Worm (Caenorhabditis elegans) whole organism, L2 larva: Measurements from ENCODE around the gene melo-3.

Source experiments
- C34F6.9 ChIP-seq: fragments of 150-350 bp; optimal IDR thresholded peaks from 2 replicates; lab custom pipeline; 2014; ENCODE audit warnings: missing biosample characterization, missing genetic modification characterization
- F13H6.1 ChIP-seq: sonication (generic microtip); optimal IDR thresholded peaks from 2 replicates; lab custom pipeline; 2016; ENCODE audit warnings: missing genetic modification characterization, missing compliant biosample characterization
- Y55F3AM.14 ChIP-seq: fragments of 200-800 bp; sonication (Bioruptor generic); optimal IDR thresholded peaks from 2 replicates; lab custom pipeline; 2018; ENCODE audit warnings: mild to moderate bottlenecking, missing genetic modification characterization, missing compliant biosample characterization
- ZK546.5 ChIP-seq: sonication (generic microtip); optimal IDR thresholded peaks from 2 replicates; lab custom pipeline; 2017; ENCODE audit warnings: missing biosample characterization, missing genetic modification characterization
- alr-1 ChIP-seq: fragments of 150-350 bp; optimal IDR thresholded peaks from 2 replicates; lab custom pipeline; 2014; ENCODE audit warnings: missing biosample characterization, missing genetic modification characterization
- aly-2 ChIP-seq: fragments of 150-350 bp; optimal IDR thresholded peaks from 2 replicates; lab custom pipeline; 2014; ENCODE audit warnings: missing biosample characterization, missing genetic modification characterization
- ama-1 ChIP-seq: fragments of 150-350 bp; optimal IDR thresholded peaks from 2 replicates; lab custom pipeline; 2018; ENCODE audit warnings: inconsistent platforms
- ceh-16 ChIP-seq: fragments of 150-350 bp; optimal IDR thresholded peaks from 2 replicates; lab custom pipeline; 2014; ENCODE audit warnings: missing biosample characterization, missing genetic modification characterization
- ceh-82 ChIP-seq: fragments of 150-350 bp; optimal IDR thresholded peaks from 2 replicates; lab custom pipeline; 2014; ENCODE audit warnings: missing biosample characterization, missing genetic modification characterization
- crh-2 ChIP-seq: sonication (generic microtip); optimal IDR thresholded peaks from 2 replicates; lab custom pipeline; 2017; ENCODE audit warnings: missing biosample characterization, missing genetic modification characterization
- dmd-4 ChIP-seq: sonication (generic microtip); optimal IDR thresholded peaks from 2 replicates; lab custom pipeline; 2017; ENCODE audit warnings: missing biosample characterization, missing genetic modification characterization
- egl-27 ChIP-seq: sonication (generic microtip); optimal IDR thresholded peaks from 3 replicates; lab custom pipeline; 2017; ENCODE audit warnings: missing biosample characterization, missing genetic modification reagents, missing genetic modification characterization
- elt-1 ChIP-seq: fragments of 150-350 bp; optimal IDR thresholded peaks from 2 replicates; lab custom pipeline; 2014; ENCODE audit warnings: missing biosample characterization, missing genetic modification characterization
- elt-3 ChIP-seq: sonication (generic microtip); optimal IDR thresholded peaks from 2 replicates; lab custom pipeline; 2017; ENCODE audit warnings: missing biosample characterization, missing genetic modification characterization
- gmeb-1 ChIP-seq: fragments of 150-350 bp; optimal IDR thresholded peaks from 2 replicates; lab custom pipeline; 2014; ENCODE audit warnings: missing biosample characterization, missing genetic modification characterization
- lsy-2 ChIP-seq, 2 experiments: fragments of 150-350 bp in 1 of 2; sonication (generic microtip) in 1 of 2; optimal IDR thresholded peaks; 2 replicates each; lab custom pipeline; 2014 to 2017; ENCODE audit warnings: missing biosample characterization in 2 of 2, missing genetic modification characterization in 2 of 2
- mab-5 ChIP-seq: fragments of 150-350 bp; optimal IDR thresholded peaks from 2 replicates; lab custom pipeline; 2014; ENCODE audit warnings: missing biosample characterization, missing genetic modification characterization
- mbf-1 ChIP-seq: sonication (generic microtip); optimal IDR thresholded peaks from 2 replicates; lab custom pipeline; 2017; ENCODE audit warnings: missing biosample characterization, missing genetic modification characterization
- mdl-1 ChIP-seq, 2 experiments: fragments of 150-350 bp in 1 of 2; sonication (generic microtip) in 1 of 2; optimal IDR thresholded peaks; 2 replicates each; lab custom pipeline; 2017; ENCODE audit warnings: missing biosample characterization in 2 of 2, missing genetic modification characterization in 2 of 2
- nhr-10 ChIP-seq: sonication (generic microtip); optimal IDR thresholded peaks from 2 replicates; lab custom pipeline; 2017; ENCODE audit warnings: missing biosample characterization, missing genetic modification characterization
- nhr-12 ChIP-seq: fragments of 150-350 bp; optimal IDR thresholded peaks from 2 replicates; lab custom pipeline; 2014; ENCODE audit warnings: missing biosample characterization, missing genetic modification characterization
- nhr-129 ChIP-seq: fragments of 150-350 bp; optimal IDR thresholded peaks from 2 replicates; lab custom pipeline; 2014; ENCODE audit warnings: missing biosample characterization, missing genetic modification characterization
- nhr-21 ChIP-seq: fragments of 150-350 bp; optimal IDR thresholded peaks from 2 replicates; lab custom pipeline; 2014; ENCODE audit warnings: missing biosample characterization, missing genetic modification characterization
- nhr-23 ChIP-seq: fragments of 150-350 bp; optimal IDR thresholded peaks from 2 replicates; lab custom pipeline; 2014; ENCODE audit warnings: missing biosample characterization, missing genetic modification reagents, missing genetic modification characterization
- nhr-237 ChIP-seq: fragments of 150-350 bp; optimal IDR thresholded peaks from 2 replicates; lab custom pipeline; 2014; ENCODE audit warnings: missing biosample characterization, missing genetic modification characterization
- nhr-25 ChIP-seq: fragments of 150-350 bp; sonication (generic microtip); optimal IDR thresholded peaks from 3 replicates; lab custom pipeline; 2014; ENCODE audit warnings: missing biosample characterization, missing genetic modification characterization
- nhr-6 ChIP-seq: fragments of 150-350 bp; optimal IDR thresholded peaks from 2 replicates; lab custom pipeline; 2014; ENCODE audit warnings: missing biosample characterization, missing genetic modification characterization
- nhr-77 ChIP-seq: fragments of 150-350 bp; optimal IDR thresholded peaks from 2 replicates; lab custom pipeline; 2014; ENCODE audit warnings: missing biosample characterization, missing genetic modification characterization
- peb-1 ChIP-seq: fragments of 150-350 bp; optimal IDR thresholded peaks from 2 replicates; lab custom pipeline; 2014; ENCODE audit warnings: missing biosample characterization, missing genetic modification characterization
- skn-1 ChIP-seq: sonication (generic microtip); optimal IDR thresholded peaks from 2 replicates; lab custom pipeline; 2017; ENCODE audit warnings: missing biosample characterization, missing genetic modification characterization
- sma-3 ChIP-seq: sonication (generic microtip); optimal IDR thresholded peaks from 2 replicates; lab custom pipeline; 2016; ENCODE audit warnings: missing genetic modification reagents, missing genetic modification characterization, missing compliant biosample characterization
- sma-9 ChIP-seq, 2 experiments: fragments of 150-350 bp in 1 of 2; sonication (generic microtip) in 1 of 2; optimal IDR thresholded peaks; 2 replicates each; lab custom pipeline; 2014 to 2016; ENCODE audit warnings: missing genetic modification characterization in 2 of 2, mild to moderate bottlenecking in 1 of 2, missing biosample characterization in 1 of 2, missing compliant biosample characterization in 1 of 2, missing genetic modification reagents in 1 of 2, moderate library complexity in 1 of 2
- snpc-4 ChIP-seq: fragments of 150-350 bp; optimal IDR thresholded peaks from 2 replicates; lab custom pipeline; 2014; ENCODE audit warnings: missing biosample characterization, missing genetic modification characterization
- unc-39 ChIP-seq: fragments of 150-350 bp; optimal IDR thresholded peaks from 2 replicates; lab custom pipeline; 2014; ENCODE audit warnings: missing biosample characterization, missing genetic modification characterization
- unc-55 ChIP-seq: fragments of 150-350 bp; sonication (generic microtip); optimal IDR thresholded peaks from 3 replicates; lab custom pipeline; 2014; ENCODE audit warnings: missing biosample characterization, missing genetic modification reagents, missing genetic modification characterization
- unc-62 ChIP-seq: fragments of 150-350 bp; optimal IDR thresholded peaks from 2 replicates; lab custom pipeline; 2014; ENCODE audit warnings: missing biosample characterization, missing genetic modification reagents, missing genetic modification characterization
- zag-1 ChIP-seq: fragments of 150-350 bp; optimal IDR thresholded peaks from 2 replicates; lab custom pipeline; 2014; ENCODE audit warnings: missing biosample characterization, missing genetic modification characterization
- ztf-1 ChIP-seq: fragments of 200-800 bp; sonication (Bioruptor generic); conservative IDR thresholded peaks from 2 replicates; pipeline ENCODE4 v1.3.6; 2022; ENCODE audit warnings: missing genetic modification characterization, missing compliant biosample characterization
- ztf-11 ChIP-seq: sonication (generic microtip); optimal IDR thresholded peaks from 2 replicates; lab custom pipeline; 2017; ENCODE audit warnings: missing biosample characterization, missing genetic modification characterization
- ztf-4 ChIP-seq: fragments of 150-350 bp; optimal IDR thresholded peaks from 2 replicates; lab custom pipeline; 2014; ENCODE audit warnings: missing biosample characterization, missing genetic modification characterization

Gene melo-3

DNA sequence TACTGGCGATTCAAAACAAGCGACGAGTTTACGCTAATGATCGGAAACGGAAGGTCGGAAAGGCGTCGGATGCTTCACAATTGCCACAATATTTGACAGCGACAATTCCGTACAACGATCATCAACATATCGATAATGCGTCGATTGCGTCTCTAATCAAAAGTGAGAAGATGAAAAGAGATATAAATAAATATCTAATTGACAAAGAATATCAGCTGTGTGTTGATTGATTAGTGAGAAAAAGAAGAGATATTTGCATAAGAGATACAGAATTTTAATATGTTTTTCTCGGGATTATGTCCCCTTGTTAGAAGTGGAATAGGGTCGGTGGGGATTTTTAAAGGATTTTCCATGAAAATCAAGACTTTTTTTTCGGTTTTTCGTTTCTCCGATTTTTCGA is 41.9 kb upstream of the melo-3 start:
- TF ChIP-seq aly-2 (tag; lab: Kevin White, UChicago): no peak
- TF ChIP-seq nhr-237 (tag; lab: Kevin White, UChicago): no peak
- TF ChIP-seq ama-1 (lab: Kevin White, UChicago): no peak
- no peak for TF ChIP-seq ceh-16 (tag; lab: Kevin White, UChicago)
- TF ChIP-seq nhr-77 (tag; lab: Kevin White, UChicago): no peak
- TF ChIP-seq nhr-6 (tag; lab: Kevin White, UChicago): no peak
- TF ChIP-seq mab-5 (tag; lab: Kevin White, UChicago): no peak
- TF ChIP-seq elt-1: no peak
- no peak for TF ChIP-seq unc-62
- TF ChIP-seq nhr-21 (tag; lab: Kevin White, UChicago): no peak
- no peak for TF ChIP-seq sma-3 (GFP tag; lab: Kevin White, UChicago)
- TF ChIP-seq Y55F3AM.14 (GFP tag; lab: Kevin White, UChicago): no peak
- TF ChIP-seq ztf-11: no peak
- no peak for TF ChIP-seq C34F6.9 (tag; lab: Kevin White, UChicago)
- TF ChIP-seq snpc-4 (tag; lab: Kevin White, UChicago): no peak
- TF ChIP-seq ztf-1 (GFP tag; lab: Robert Waterston, UW): no peak
- no peak for TF ChIP-seq alr-1
- no peak for TF ChIP-seq nhr-12 (tag; lab: Kevin White, UChicago)
- TF ChIP-seq unc-55 (GFP tag; lab: Kevin White, UChicago): no peak

- TF ChIP-seq zag-1 (tag; lab: Kevin White, UChicago): peak; percentile 45
- peak; percentile 82 for TF ChIP-seq unc-55 (GFP tag; lab: Kevin White, UChicago)
- peak; percentile 32 for TF ChIP-seq crh-2 (tag; lab: Kevin White, UChicago)
- TF ChIP-seq nhr-129: peak; percentile 52
- TF ChIP-seq lsy-2 (tag; optimal IDR thresholded peaks at IDR 0.05; lab: Kevin White, UChicago): peak in 1 of 2 experiments; percentile 35
- TF ChIP-seq sma-9 (GFP tag; optimal IDR thresholded peaks at IDR 0.05; lab: Kevin White, UChicago): peak; percentile 39
- no peak for TF ChIP-seq sma-9 (tag; optimal IDR thresholded peaks at IDR 0.05; lab: Kevin White, UChicago)
- TF ChIP-seq nhr-12 (tag; lab: Kevin White, UChicago): no peak
- peak; percentile 62 for TF ChIP-seq C34F6.9 (tag; lab: Kevin White, UChicago)
- no peak for TF ChIP-seq ztf-11
- TF ChIP-seq peb-1: no peak
- peak; percentile 11 for TF ChIP-seq mab-5 (tag; lab: Kevin White, UChicago)
- TF ChIP-seq, all 48 proteins: peak for 8
These were observed 38.2 kb upstream of the melo-3 start for ce11 chrV:15074907-15075306.

- TF ChIP-seq sma-3 (GFP tag; lab: Kevin White, UChicago) (no peak), gmeb-1 (tag; lab: Kevin White, UChicago) (no peak), elt-1 (no peak), nhr-77 (tag; lab: Kevin White, UChicago) (no peak), nhr-25 (tag; lab: Kevin White, UChicago) (no peak), F13H6.1 (no peak), ZK546.5 (tag; lab: Kevin White, UChicago) (no peak), crh-2 (tag; lab: Kevin White, UChicago) (no peak), mdl-1 (tag; optimal IDR thresholded peaks at IDR 0.05; lab: Kevin White, UChicago) (no peak), ztf-11 (no peak), ceh-16 (tag; lab: Kevin White, UChicago) (no peak), snpc-4 (tag; lab: Kevin White, UChicago) (no peak), mbf-1 (tag; lab: Kevin White, UChicago) (no peak), sma-9 (GFP tag; optimal IDR thresholded peaks at IDR 0.05; lab: Kevin White, UChicago) (no peak), sma-9 (tag; optimal IDR thresholded peaks at IDR 0.05; lab: Kevin White, UChicago) (no peak), nhr-6 (tag; lab: Kevin White, UChicago) (no peak), aly-2 (tag; lab: Kevin White, UChicago) (no peak), unc-62 (no peak), zag-1 (tag; lab: Kevin White, UChicago) (no peak), ceh-82 (tag; lab: Kevin White, UChicago) (no peak), dmd-4 (tag; lab: Kevin White, UChicago) (no peak)
- TF ChIP-seq, all 48 proteins: peak for 0
These were observed 36.1 kb upstream of the melo-3 start for ce11 chrV:15072738-15073137.

ce11 chrV:15071015-15071810 is 34.5 kb upstream of the melo-3 start, which contains the start of gene unc-76:
TSS of gene unc-76 (plus strand) at chrV:15071760.
- TF ChIP-seq mdl-1 (tag; optimal IDR thresholded peaks at IDR 0.05; lab: Kevin White, UChicago) (peak in 1 of 2 experiments; percentile 73), nhr-25 (tag; lab: Kevin White, UChicago) (peak; percentile 42), F13H6.1 (peak; percentile 94), unc-39 (peak; percentile 28), unc-55 (GFP tag; lab: Kevin White, UChicago) (peak; percentile 58), Y55F3AM.14 (GFP tag; lab: Kevin White, UChicago) (peak; percentile 77), snpc-4 (tag; lab: Kevin White, UChicago) (no peak), ztf-4 (tag; lab: Kevin White, UChicago) (peak; percentile 40), zag-1 (tag; lab: Kevin White, UChicago) (peak; percentile 79), C34F6.9 (tag; lab: Kevin White, UChicago) (peak; percentile 96), nhr-23 (tag; lab: Kevin White, UChicago) (no peak), aly-2 (tag; lab: Kevin White, UChicago) (no peak), sma-9 (GFP tag; optimal IDR thresholded peaks at IDR 0.05; lab: Kevin White, UChicago) (peak; percentile 84), sma-9 (tag; optimal IDR thresholded peaks at IDR 0.05; lab: Kevin White, UChicago) (no peak), unc-62 (peak; percentile 6), egl-27 (peak; percentile 83), ceh-82 (tag; lab: Kevin White, UChicago) (no peak), skn-1 (no peak), nhr-21 (tag; lab: Kevin White, UChicago) (peak; percentile 45), lsy-2 (tag; optimal IDR thresholded peaks at IDR 0.05; lab: Kevin White, UChicago) (peak; percentile 50 to 87), nhr-10 (no peak), alr-1 (no peak), crh-2 (tag; lab: Kevin White, UChicago) (peak; percentile 88), nhr-129 (peak; percentile 92), sma-3 (GFP tag; lab: Kevin White, UChicago) (peak; percentile 33), elt-3 (tag; lab: Kevin White, UChicago) (no peak), peb-1 (no peak)
